Fruit fly (Drosophila melanogaster): ENCODE results near the gene Trmt112.

DNA sequence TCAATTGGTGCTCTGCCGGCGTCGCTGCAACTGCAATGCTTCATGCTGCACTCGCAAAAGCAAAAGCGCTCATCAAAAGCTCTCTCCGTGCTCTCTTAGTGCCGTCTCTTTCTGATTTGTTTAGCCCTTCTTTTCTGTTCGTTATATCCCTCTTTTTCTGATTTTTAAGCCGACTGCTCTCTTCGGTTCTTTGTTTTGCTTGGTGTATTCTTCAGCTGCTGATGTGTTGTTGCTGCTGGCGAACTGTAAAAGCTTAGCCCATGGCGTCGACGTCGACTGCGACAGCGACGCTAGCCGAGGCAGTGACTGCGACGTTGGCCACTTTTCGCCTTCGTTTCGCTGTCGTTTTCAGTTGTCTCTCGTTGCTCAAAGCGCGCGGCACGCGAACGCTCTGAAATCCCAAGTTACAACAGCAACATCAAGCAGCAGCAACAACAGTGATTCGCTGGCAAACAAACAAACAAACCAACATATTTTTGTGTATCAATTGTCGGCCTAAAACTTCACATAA is 23.4 kb upstream of the Trmt112 start:
- TF ChIP-seq CG15073 (GFP tag; optimal IDR thresholded peaks at IDR 0.05) (no peak), CG30020 (tag; optimal IDR thresholded peaks at IDR 0.05) (no peak), CG18262 (tag; optimal IDR thresholded peaks at IDR 0.05) (no peak), pzg (GFP tag; optimal IDR thresholded peaks at IDR 0.05) (no peak), schlank (tag; optimal IDR thresholded peaks at IDR 0.05) (no peak), CG4730 (GFP tag; IDR thresholded peaks at IDR 0.05) (no peak), tll (GFP tag; optimal IDR thresholded peaks at IDR 0.05) (no peak), bcd (GFP tag; optimal IDR thresholded peaks at IDR 0.05) (no peak), zen (tag; optimal IDR thresholded peaks at IDR 0.05) (no peak), CG11247 (GFP tag; IDR thresholded peaks at IDR 0.05) (no peak), da (GFP tag; optimal IDR thresholded peaks at IDR 0.05) (no peak), Usf (GFP tag; optimal IDR thresholded peaks at IDR 0.05) (no peak), Sox102F (GFP tag; optimal IDR thresholded peaks at IDR 0.05) (no peak)
